Worm (Caenorhabditis elegans) whole organism, early embryonic: ENCODE data around the gene Y60A3A.24.
"Not testable (repeated sequence)": the region's sequence is repeated elsewhere in the genome, so short reads cannot be mapped to it uniquely, and the experiment has no call there.

Source experiments
- B0310.2 ChIP-seq: sonication (generic microtip); optimal IDR thresholded peaks from 2 replicates; lab custom pipeline; 2016; ENCODE audit warnings: mild to moderate bottlenecking, missing genetic modification characterization, missing compliant biosample characterization
- F13C5.2 ChIP-seq: sonication (generic microtip); optimal IDR thresholded peaks from 2 replicates; lab custom pipeline; 2017; ENCODE audit warnings: mild to moderate bottlenecking, missing genetic modification characterization, inconsistent platforms, missing compliant biosample characterization
- aly-1 ChIP-seq: sonication (generic microtip); optimal IDR thresholded peaks from 2 replicates; lab custom pipeline; 2016; ENCODE audit warnings: missing genetic modification characterization, missing compliant biosample characterization
- ama-1 ChIP-seq: fragments of 150-350 bp; optimal IDR thresholded peaks from 2 replicates; lab custom pipeline; 2014
- ceh-13 ChIP-seq: fragments of 200-800 bp; sonication (Bioruptor generic); optimal IDR thresholded peaks from 2 replicates; lab custom pipeline; 2018; ENCODE audit warnings: mild to moderate bottlenecking, missing genetic modification characterization, missing compliant biosample characterization
- ceh-36 ChIP-seq: sonication (generic microtip); optimal IDR thresholded peaks from 2 replicates; lab custom pipeline; 2016; ENCODE audit warnings: missing genetic modification characterization, inconsistent platforms, missing compliant biosample characterization
- ets-7 ChIP-seq: sonication (generic microtip); optimal IDR thresholded peaks from 2 replicates; lab custom pipeline; 2016; ENCODE audit warnings: missing genotype, missing genetic modification characterization, missing compliant biosample characterization
- flt-1 ChIP-seq: fragments of 200-800 bp; sonication (Bioruptor generic); IDR thresholded peaks from 2 replicates; pipeline ENCODE4 v1.3.6; 2022; ENCODE audit warnings: missing genetic modification characterization, missing compliant biosample characterization
- hmbx-1 ChIP-seq: sonication (generic microtip); optimal IDR thresholded peaks from 2 replicates; lab custom pipeline; 2016; ENCODE audit warnings: mild to moderate bottlenecking, missing genetic modification characterization, missing compliant biosample characterization
- hmg-4 ChIP-seq: fragments of 200-800 bp; sonication (Bioruptor generic); optimal IDR thresholded peaks from 2 replicates; lab custom pipeline; 2018; ENCODE audit warnings: mild to moderate bottlenecking, missing genetic modification characterization, missing compliant biosample characterization
- hnd-1 ChIP-seq: sonication (generic microtip); optimal IDR thresholded peaks from 2 replicates; lab custom pipeline; 2016; ENCODE audit warnings: missing genetic modification characterization, missing compliant biosample characterization
- pes-1 ChIP-seq: fragments of 200-800 bp; sonication (Bioruptor generic); IDR thresholded peaks from 2 replicates; pipeline ENCODE4 v1.3.6; 2022; ENCODE audit warnings: missing genetic modification reagents, missing genetic modification characterization, missing compliant biosample characterization
- scrt-1 ChIP-seq: fragments of 200-800 bp; sonication (Bioruptor generic); IDR thresholded peaks from 2 replicates; pipeline ENCODE4 v1.3.6; 2022; ENCODE audit warnings: missing genetic modification characterization, missing compliant biosample characterization
- sea-1 ChIP-seq: fragments of 200-800 bp; sonication (Bioruptor generic); conservative IDR thresholded peaks from 2 replicates; pipeline ENCODE4 v1.3.6; 2022; ENCODE audit warnings: missing genetic modification characterization, missing compliant biosample characterization
- tbx-11 ChIP-seq: fragments of 200-800 bp; sonication (Bioruptor generic); IDR thresholded peaks from 2 replicates; pipeline ENCODE4 v1.3.6; 2022; ENCODE audit warnings: missing genetic modification characterization, missing compliant biosample characterization
- tbx-37 ChIP-seq: fragments of 200-800 bp; sonication (Bioruptor generic); conservative IDR thresholded peaks from 2 replicates; pipeline ENCODE4 v1.3.6; 2022; ENCODE audit warnings: missing genetic modification reagents, missing genetic modification characterization, missing compliant biosample characterization
- tra-4 ChIP-seq: sonication (generic microtip); optimal IDR thresholded peaks from 2 replicates; lab custom pipeline; 2017; ENCODE audit warnings: missing genetic modification characterization, missing compliant biosample characterization

Gene Y60A3A.24

DNA sequence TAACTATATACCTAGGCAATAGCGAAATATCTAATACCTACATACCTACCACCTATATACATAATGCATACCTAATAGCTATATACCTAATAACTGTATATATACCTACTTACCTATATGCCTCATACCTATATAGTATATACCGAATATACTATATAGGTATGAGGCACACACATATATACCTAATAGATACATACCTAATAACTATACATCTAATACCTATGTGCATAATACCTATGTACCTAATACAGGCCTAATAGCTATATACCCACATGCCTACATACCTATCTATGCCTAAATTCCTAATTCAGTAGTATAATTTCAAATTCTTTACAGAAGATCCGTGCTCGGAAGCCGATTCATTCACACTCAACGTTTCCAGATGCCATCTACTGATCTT is 27.2 kb downstream of the Y60A3A.24 start:
- TF ChIP-seq F13C5.2 (tag; lab: Kevin White, UChicago) (no peak), ceh-13 (GFP tag; lab: Kevin White, UChicago) (no peak), sea-1 (GFP tag; lab: Robert Waterston, UW) (no peak), tra-4 (tag; lab: Kevin White, UChicago) (no peak), ama-1 (lab: Kevin White, UChicago) (no peak), hnd-1 (tag; lab: Kevin White, UChicago) (no peak), tbx-37 (GFP tag; lab: Robert Waterston, UW) (no peak), hmbx-1 (tag; lab: Kevin White, UChicago) (no peak)

- not testable (repeated sequence) for TF ChIP-seq pes-1; tra-4 (tag; lab: Kevin White, UChicago); ceh-36 (tag; lab: Kevin White, UChicago)
Observed at ce11 chrV:19949721-19950120, 32.0 kb downstream of the Y60A3A.24 start, which contains the start of gene Y60A3A.8. Gene Y60A3A.8, plus strand, starts transcription at chrV:19949978.

ce11 chrV:19948993-19949392 is 32.7 kb downstream of the Y60A3A.24 start, which contains the start of gene tmed-4:
Gene tmed-4, minus strand, starts transcription at chrV:19949093.
- TF ChIP-seq flt-1 (GFP tag; lab: Robert Waterston, UW); pes-1; scrt-1: not testable (repeated sequence)

DNA sequence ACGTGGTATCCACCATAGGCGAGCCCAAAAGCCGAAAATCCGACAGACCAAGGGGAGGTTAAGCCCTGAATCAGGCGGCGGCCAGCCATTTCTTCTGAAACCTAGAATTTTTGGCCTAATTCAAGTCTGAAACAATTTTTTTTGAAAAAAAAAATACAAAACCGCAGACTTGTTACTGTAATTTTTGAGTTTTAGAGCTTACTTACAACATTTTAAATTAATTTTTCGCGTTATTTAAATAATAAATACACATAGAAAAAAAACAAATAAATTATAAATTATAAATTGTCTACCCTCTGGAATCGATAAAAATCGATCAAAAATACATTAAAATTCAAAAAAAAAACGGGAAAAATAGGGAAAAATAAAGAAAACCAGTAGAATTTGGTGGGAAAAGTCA is 35.2 kb downstream of the Y60A3A.24 start, which contains the start of gene dhs-24:
Gene dhs-24, minus strand, starts transcription at position 101 of the 400 bp plus-strand sequence.
- TF ChIP-seq ceh-13 (GFP tag; lab: Kevin White, UChicago) (no peak), flt-1 (GFP tag; lab: Robert Waterston, UW) (no peak), pes-1 (no peak), scrt-1 (no peak), tbx-37 (GFP tag; lab: Robert Waterston, UW) (no peak), B0310.2 (tag; lab: Kevin White, UChicago) (no peak), ama-1 (lab: Kevin White, UChicago) (no peak), hnd-1 (tag; lab: Kevin White, UChicago) (no peak), sea-1 (GFP tag; lab: Robert Waterston, UW) (no peak), tbx-11 (GFP tag; lab: Robert Waterston, UW) (no peak), ceh-36 (tag; lab: Kevin White, UChicago) (no peak), F13C5.2 (tag; lab: Kevin White, UChicago) (no peak), hmg-4 (GFP tag; lab: Kevin White, UChicago) (no peak), aly-1 (tag; lab: Kevin White, UChicago) (no peak), ets-7 (tag; lab: Kevin White, UChicago) (no peak), hmbx-1 (tag; lab: Kevin White, UChicago) (no peak)

- TF ChIP-seq hmg-4 (GFP tag; lab: Kevin White, UChicago) (no peak), ceh-13 (GFP tag; lab: Kevin White, UChicago) (no peak), hnd-1 (tag; lab: Kevin White, UChicago) (no peak), ets-7 (tag; lab: Kevin White, UChicago) (no peak), B0310.2 (tag; lab: Kevin White, UChicago) (no peak), ceh-36 (tag; lab: Kevin White, UChicago) (no peak), aly-1 (tag; lab: Kevin White, UChicago) (no peak), hmbx-1 (tag; lab: Kevin White, UChicago) (no peak), F13C5.2 (tag; lab: Kevin White, UChicago) (no peak)
Observed at ce11 chrV:19936945-19937344, 44.7 kb downstream of the Y60A3A.24 start.

DNA sequence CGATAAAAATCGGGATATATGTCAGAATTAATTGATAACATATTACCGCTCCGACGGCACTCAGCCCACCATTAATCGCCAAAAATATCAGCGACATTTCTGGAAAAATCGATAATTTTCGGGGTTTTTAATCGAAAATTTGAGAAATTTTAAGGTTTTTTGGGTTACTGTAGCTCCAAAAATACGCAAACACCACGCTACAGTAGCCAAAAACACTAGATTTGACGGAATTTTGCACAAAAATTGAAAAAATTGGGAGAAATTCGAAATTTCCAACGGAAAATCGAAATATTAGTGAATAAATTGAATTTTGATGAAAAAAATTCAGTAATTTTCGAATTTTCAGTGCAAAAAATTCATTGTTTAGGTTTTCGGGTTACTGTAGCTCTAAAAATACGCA is 47.5 kb downstream of the Y60A3A.24 start, which contains the start of gene algn-7:
Gene algn-7, minus strand, starts transcription at position 101 of the 400 bp plus-strand sequence.
- no peak for TF ChIP-seq hmg-4 (GFP tag; lab: Kevin White, UChicago)
- TF ChIP-seq tbx-37 (GFP tag; lab: Robert Waterston, UW), result no peak
- no peak for TF ChIP-seq aly-1 (tag; lab: Kevin White, UChicago)
- no peak for TF ChIP-seq B0310.2 (tag; lab: Kevin White, UChicago)
- TF ChIP-seq hnd-1 (tag; lab: Kevin White, UChicago), result no peak
- no peak for TF ChIP-seq ama-1 (lab: Kevin White, UChicago)
- no peak for TF ChIP-seq scrt-1
- TF ChIP-seq sea-1 (GFP tag; lab: Robert Waterston, UW), result no peak
- TF ChIP-seq ceh-13 (GFP tag; lab: Kevin White, UChicago), result no peak
- no peak for TF ChIP-seq flt-1 (GFP tag; lab: Robert Waterston, UW)
- TF ChIP-seq F13C5.2 (tag; lab: Kevin White, UChicago), result no peak
- no peak for TF ChIP-seq tbx-11 (GFP tag; lab: Robert Waterston, UW)
- no peak for TF ChIP-seq pes-1
- TF ChIP-seq tra-4 (tag; lab: Kevin White, UChicago), result no peak
- TF ChIP-seq hmbx-1 (tag; lab: Kevin White, UChicago), result no peak
- TF ChIP-seq ets-7 (tag; lab: Kevin White, UChicago), result no peak
